Fruit fly (Drosophila melanogaster) whole organism, pupa: ENCODE measurements around the gene CG5149.

Experiments used
- CG10348 ChIP-seq: fragments of 200-800 bp; sonication (Bioruptor generic); IDR thresholded peaks from 2 replicates; pipeline ENCODE4 v1.3.6; 2022; ENCODE audit warnings: missing biosample characterization, missing genetic modification characterization
- CG12605 ChIP-seq: fragments of 200-800 bp; sonication (Bioruptor generic); IDR thresholded peaks from 2 replicates; pipeline ENCODE4 v1.3.6; 2022; ENCODE audit warnings: missing biosample characterization, missing genetic modification characterization
- CG13204 ChIP-seq: fragments of 200-800 bp; sonication (Bioruptor generic); optimal IDR thresholded peaks from 2 replicates; lab custom pipeline; 2018; ENCODE audit warnings: missing biosample characterization, mild to moderate bottlenecking, missing genetic modification characterization, moderate library complexity
- CG14655 ChIP-seq: fragments of 200-800 bp; sonication (Bioruptor generic); optimal IDR thresholded peaks from 3 replicates; lab custom pipeline; 2017; ENCODE audit warnings: mild to moderate bottlenecking, missing biosample characterization, missing genetic modification reagents, missing genetic modification characterization
- CG15710 ChIP-seq: fragments of 200-800 bp; sonication (Bioruptor generic); optimal IDR thresholded peaks from 2 replicates; lab custom pipeline; 2018; ENCODE audit warnings: missing biosample characterization, mild to moderate bottlenecking, missing genetic modification characterization, moderate library complexity
- CG17806 ChIP-seq: fragments of 200-800 bp; sonication (Bioruptor generic); optimal IDR thresholded peaks from 2 replicates; lab custom pipeline; 2018; ENCODE audit warnings: missing biosample characterization, mild to moderate bottlenecking, missing genetic modification characterization, moderate library complexity
- CG32121 ChIP-seq: fragments of 200-800 bp; sonication (Bioruptor generic); IDR thresholded peaks from 2 replicates; pipeline ENCODE4 v1.3.6; 2022; ENCODE audit warnings: missing biosample characterization, missing genetic modification characterization
- CG34367 ChIP-seq: fragments of 200-800 bp; sonication (Bioruptor generic); optimal IDR thresholded peaks from 2 replicates; lab custom pipeline; 2018; ENCODE audit warnings: missing biosample characterization, mild to moderate bottlenecking, missing genetic modification characterization
- CG4496 ChIP-seq: fragments of 200-800 bp; sonication (Bioruptor generic); IDR thresholded peaks from 3 replicates; pipeline ENCODE4 v1.3.6; 2022; ENCODE audit warnings: missing biosample characterization, missing genetic modification characterization
- CG8159 ChIP-seq: fragments of 200-800 bp; sonication (Bioruptor generic); optimal IDR thresholded peaks from 3 replicates; lab custom pipeline; 2018; ENCODE audit warnings: missing biosample characterization, mild to moderate bottlenecking, missing genetic modification characterization, moderate library complexity
- CG8301 ChIP-seq: fragments of 200-800 bp; sonication (Bioruptor generic); optimal IDR thresholded peaks from 2 replicates; lab custom pipeline; 2018; ENCODE audit warnings: missing biosample characterization, mild to moderate bottlenecking, missing genetic modification characterization
- CG9948 ChIP-seq: fragments of 200-800 bp; sonication (Bioruptor generic); optimal IDR thresholded peaks from 2 replicates; lab custom pipeline; 2018; ENCODE audit warnings: missing biosample characterization, mild to moderate bottlenecking, missing genetic modification characterization, moderate library complexity
- D1 ChIP-seq: fragments of 200-800 bp; sonication (Bioruptor generic); optimal IDR thresholded peaks from 2 replicates; lab custom pipeline; 2018; ENCODE audit warnings: missing biosample characterization, mild to moderate bottlenecking, missing genetic modification characterization, moderate library complexity
- EcR ChIP-seq: fragments of 200-800 bp; sonication (Bioruptor generic); optimal IDR thresholded peaks from 3 replicates; lab custom pipeline; 2019; ENCODE audit warnings: missing biosample characterization, missing genetic modification characterization, mild to moderate bottlenecking, moderate library complexity, missing genetic modification reagents
- Ets98B ChIP-seq: fragments of 200-800 bp; sonication (Bioruptor generic); IDR thresholded peaks from 2 replicates; pipeline ENCODE4 v1.3.6; 2022; ENCODE audit warnings: missing biosample characterization, missing genetic modification characterization
- Pif1A ChIP-seq: fragments of 200-800 bp; sonication (Bioruptor generic); optimal IDR thresholded peaks from 3 replicates; lab custom pipeline; 2016; ENCODE audit warnings: missing biosample characterization, missing genetic modification characterization
- Pif1B ChIP-seq: fragments of 200-800 bp; sonication (Bioruptor generic); optimal IDR thresholded peaks from 3 replicates; lab custom pipeline; 2016; ENCODE audit warnings: missing biosample characterization, missing genetic modification characterization
- Snoo ChIP-seq: fragments of 200-800 bp; sonication (Bioruptor generic); optimal IDR thresholded peaks from 3 replicates; lab custom pipeline; 2017; ENCODE audit warnings: missing biosample characterization, mild to moderate bottlenecking, missing genetic modification characterization, inconsistent platforms
- fd96Ca ChIP-seq: fragments of 200-800 bp; sonication (Bioruptor generic); IDR thresholded peaks from 3 replicates; pipeline ENCODE4 v1.3.6; 2022; ENCODE audit warnings: missing biosample characterization, missing genetic modification characterization
- gl ChIP-seq: fragments of 200-800 bp; sonication (Bioruptor generic); optimal IDR thresholded peaks from 2 replicates; lab custom pipeline; 2018; ENCODE audit warnings: missing biosample characterization, mild to moderate bottlenecking, missing genetic modification characterization
- rn ChIP-seq: fragments of 200-800 bp; sonication (Bioruptor generic); IDR thresholded peaks from 2 replicates; pipeline ENCODE4 v1.3.6; 2022; ENCODE audit warnings: missing biosample characterization, missing genetic modification characterization

CG5149 gene

DNA sequence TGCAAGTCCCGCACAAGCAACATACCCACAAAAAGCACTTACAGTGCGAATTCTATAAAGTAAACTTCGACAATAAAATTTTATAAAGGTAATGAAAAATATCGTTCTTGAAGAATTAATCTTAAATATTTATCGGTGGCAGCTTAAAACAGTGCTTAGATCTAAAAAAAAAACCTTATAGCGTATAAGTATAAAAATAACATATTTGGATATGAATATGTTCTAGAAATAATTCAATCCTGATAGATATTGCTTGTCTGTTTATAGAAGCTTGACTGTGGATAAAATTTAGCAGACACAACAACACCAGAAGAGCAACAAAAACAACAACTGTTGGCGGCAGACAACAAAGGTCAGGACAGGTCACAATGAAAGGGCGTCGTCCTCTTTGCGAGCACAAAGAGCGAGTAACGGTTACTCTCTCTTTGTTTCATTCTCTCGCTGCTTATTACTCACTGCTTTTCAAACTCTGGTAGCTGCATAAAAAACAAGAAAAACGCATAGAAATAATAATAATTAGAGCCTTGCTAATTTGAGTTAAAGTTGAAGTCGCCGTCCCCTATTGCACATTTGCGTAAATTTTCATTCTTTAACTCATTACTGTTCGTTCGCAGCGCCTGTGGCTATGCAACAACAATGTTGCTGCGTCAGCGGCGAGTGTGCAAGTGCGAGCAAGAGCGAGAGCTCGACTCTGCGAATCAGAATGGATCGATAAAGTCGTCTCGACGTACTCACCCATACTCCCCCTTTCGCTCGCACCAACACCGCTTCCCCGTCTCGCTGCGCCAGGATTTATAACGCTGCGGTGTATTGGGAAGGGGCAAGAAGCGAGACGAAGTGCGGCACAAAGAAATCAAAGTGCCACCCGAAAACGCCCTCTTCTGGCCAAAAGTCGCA is 31.6 kb upstream of the CG5149 start:
- peak; percentile 57 for TF ChIP-seq Snoo (tag; lab: Kevin White, UChicago)
- peak; percentile 81 for TF ChIP-seq CG15710 (tag; lab: Kevin White, UChicago)
- TF ChIP-seq CG17806 (tag; lab: Kevin White, UChicago), result peak; percentile 65
- peak; percentile 38; the same call in 1 of the 2 replicates for TF ChIP-seq CG12605 (GFP tag; lab: Robert Waterston, UW)
- no peak for TF ChIP-seq CG4496 (GFP tag; lab: Robert Waterston, UW)
- peak; percentile 82 for TF ChIP-seq CG8159 (tag; lab: Kevin White, UChicago)
- peak; percentile 55 for TF ChIP-seq Pif1A (GFP tag; lab: Kevin White, UChicago)
- no peak for TF ChIP-seq Ets98B (GFP tag; lab: Robert Waterston, UW)
- TF ChIP-seq CG32121, result peak; percentile 28; the same call in 1 of the 2 replicates
- peak; percentile 58 for TF ChIP-seq CG14655 (GFP tag; lab: Kevin White, UChicago)
- peak; percentile 23 for TF ChIP-seq CG13204 (GFP tag; lab: Kevin White, UChicago)
- no peak for TF ChIP-seq rn (GFP tag; lab: Robert Waterston, UW)
- no peak for TF ChIP-seq D1 (tag; lab: Kevin White, UChicago)
- TF ChIP-seq CG9948 (tag; lab: Kevin White, UChicago), result peak; percentile 74
- TF ChIP-seq CG34367 (tag; lab: Kevin White, UChicago), result peak; percentile 59
- no peak for TF ChIP-seq gl (tag; lab: Kevin White, UChicago)
- no peak; the same call in 2 of the 3 replicates for TF ChIP-seq fd96Ca (GFP tag; lab: Robert Waterston, UW)
- TF ChIP-seq CG10348 (GFP tag; lab: Robert Waterston, UW), result no peak
- TF ChIP-seq EcR (GFP tag; lab: Kevin White, UChicago), result peak; percentile 97
- peak; percentile 39 for TF ChIP-seq Pif1B
- peak; percentile 45 for TF ChIP-seq CG8301 (tag; lab: Kevin White, UChicago)

DNA sequence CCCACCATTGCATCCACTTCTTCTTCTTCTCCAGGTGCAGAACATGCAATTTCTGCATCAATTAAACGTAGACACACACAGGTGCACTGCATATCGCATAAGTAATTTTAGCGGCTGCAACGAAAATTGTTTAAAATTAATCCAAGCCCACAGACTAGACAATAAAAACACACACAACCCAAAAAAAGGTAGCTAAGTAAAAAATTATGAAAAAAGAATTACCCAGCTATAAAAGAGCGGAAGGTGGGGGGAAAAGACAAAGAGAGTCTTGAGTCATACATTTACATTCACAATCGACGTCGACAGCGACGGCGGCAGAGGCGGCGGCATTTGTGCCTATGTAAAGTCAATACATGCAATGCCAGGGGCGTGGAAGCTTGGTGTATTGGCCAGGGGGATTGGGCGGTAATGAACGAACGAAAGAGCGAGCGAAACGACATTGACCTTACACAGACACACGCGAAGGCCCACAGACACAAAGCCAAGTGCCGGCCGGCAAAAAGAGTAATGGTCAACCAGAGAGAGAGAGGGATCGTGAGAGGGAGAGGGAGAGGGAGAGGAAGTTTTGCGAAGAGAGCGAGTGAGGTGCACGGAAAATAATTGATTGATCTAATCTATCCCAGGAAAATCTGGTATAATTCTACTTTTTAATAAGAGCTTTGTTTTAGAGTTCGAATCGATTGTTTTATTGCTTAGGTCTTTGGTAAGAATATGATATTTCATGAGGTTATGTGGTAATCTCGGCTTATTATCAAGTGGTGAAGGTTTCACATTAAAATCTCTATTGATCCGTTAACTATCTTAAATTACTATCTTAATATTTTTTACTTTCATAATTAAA is 30.3 kb upstream of the CG5149 start:
- TF ChIP-seq CG12605 (GFP tag; lab: Robert Waterston, UW) (peak; percentile 28), CG9948 (tag; lab: Kevin White, UChicago) (peak; percentile 83), CG34367 (tag; lab: Kevin White, UChicago) (peak; percentile 80), Snoo (tag; lab: Kevin White, UChicago) (peak; percentile 77), CG4496 (GFP tag; lab: Robert Waterston, UW) (no peak), CG13204 (GFP tag; lab: Kevin White, UChicago) (no peak), CG17806 (tag; lab: Kevin White, UChicago) (peak; percentile 75), CG32121 (no peak), Pif1B (peak; percentile 69), CG10348 (GFP tag; lab: Robert Waterston, UW) (no peak), CG8159 (tag; lab: Kevin White, UChicago) (peak; percentile 85), Pif1A (GFP tag; lab: Kevin White, UChicago) (peak; percentile 51), CG15710 (tag; lab: Kevin White, UChicago) (peak; percentile 83), D1 (tag; lab: Kevin White, UChicago) (peak; percentile 5), Ets98B (GFP tag; lab: Robert Waterston, UW) (peak; percentile 55), gl (tag; lab: Kevin White, UChicago) (no peak), EcR (GFP tag; lab: Kevin White, UChicago) (peak; percentile 99), fd96Ca (GFP tag; lab: Robert Waterston, UW) (no peak; the same call in 2 of the 3 replicates), CG8301 (tag; lab: Kevin White, UChicago) (peak; percentile 75), rn (GFP tag; lab: Robert Waterston, UW) (no peak), CG14655 (GFP tag; lab: Kevin White, UChicago) (peak; percentile 87)

DNA sequence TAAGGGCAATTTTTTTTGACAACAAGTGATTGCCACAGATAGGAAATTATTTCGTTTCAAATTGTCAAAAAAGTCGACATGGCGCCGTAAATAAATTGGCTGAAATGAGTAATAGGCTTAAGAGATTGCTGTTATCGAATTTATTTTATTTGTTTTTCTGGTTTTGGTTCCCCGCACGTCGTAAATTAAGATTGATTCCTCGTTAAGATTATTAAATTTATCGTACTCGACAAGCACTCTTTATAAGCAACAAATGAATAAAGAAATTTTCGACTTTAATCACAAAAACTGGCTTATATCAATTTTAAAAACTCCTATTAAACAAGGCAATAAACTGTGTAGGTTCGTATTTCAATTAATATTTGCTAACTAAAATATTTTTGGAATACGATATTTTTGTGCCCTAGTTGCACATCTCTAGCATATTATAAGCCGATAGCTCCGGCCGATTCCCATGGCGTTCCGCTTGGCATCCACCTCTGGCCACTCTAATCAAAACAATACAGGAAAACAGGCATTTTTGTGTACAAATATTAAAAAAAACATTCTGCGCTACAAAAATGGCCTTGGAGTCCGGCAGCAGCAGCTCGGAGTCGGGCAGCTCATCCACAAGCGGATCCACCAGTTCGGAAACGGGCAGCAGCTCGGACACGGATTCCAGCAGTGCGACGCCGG is 24.0 kb upstream of the CG5149 start, which contains the start of gene chm:
Gene chm, plus strand, starts transcription at position 471 of the 675 bp plus-strand sequence.
- no peak for TF ChIP-seq CG12605 (GFP tag; lab: Robert Waterston, UW)
- peak; percentile 15 for TF ChIP-seq D1 (tag; lab: Kevin White, UChicago)
- no peak for TF ChIP-seq CG8159 (tag; lab: Kevin White, UChicago)
- TF ChIP-seq CG17806 (tag; lab: Kevin White, UChicago), result no peak
- no peak for TF ChIP-seq CG13204 (GFP tag; lab: Kevin White, UChicago)

DNA sequence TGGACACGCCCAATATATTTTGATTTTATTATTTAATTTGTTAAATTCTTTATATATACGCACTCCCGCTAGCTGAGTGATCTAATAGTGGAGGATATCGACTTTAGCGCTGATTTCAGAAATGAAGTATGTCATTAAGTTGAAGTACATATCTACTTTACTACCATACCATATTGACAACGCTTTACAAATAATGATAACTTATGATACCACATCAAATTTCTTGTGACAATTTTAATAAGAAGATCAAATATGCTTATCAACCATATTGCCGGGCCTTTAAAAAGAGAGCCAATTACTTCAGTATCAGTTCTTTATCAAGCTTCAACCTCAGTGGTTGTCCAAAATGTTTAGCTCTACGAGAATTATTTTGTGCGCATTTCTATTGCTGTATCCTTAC is 22.6 kb upstream of the CG5149 start, which contains the start of gene CG15818:
Gene CG15818, plus strand, starts transcription at position 301 of the 400 bp plus-strand sequence.
- TF ChIP-seq CG14655 (GFP tag; lab: Kevin White, UChicago), result no peak
- no peak for TF ChIP-seq CG8159 (tag; lab: Kevin White, UChicago)
- no peak for TF ChIP-seq CG15710 (tag; lab: Kevin White, UChicago)
- no peak for TF ChIP-seq EcR (GFP tag; lab: Kevin White, UChicago)
- TF ChIP-seq Snoo (tag; lab: Kevin White, UChicago), result no peak
- TF ChIP-seq CG12605 (GFP tag; lab: Robert Waterston, UW), result no peak
- no peak for TF ChIP-seq gl (tag; lab: Kevin White, UChicago)
- TF ChIP-seq Ets98B (GFP tag; lab: Robert Waterston, UW), result no peak
- TF ChIP-seq CG17806 (tag; lab: Kevin White, UChicago), result no peak
- TF ChIP-seq Pif1B, result no peak
- TF ChIP-seq CG34367 (tag; lab: Kevin White, UChicago), result no peak
- TF ChIP-seq CG10348 (GFP tag; lab: Robert Waterston, UW), result no peak
- no peak for TF ChIP-seq CG9948 (tag; lab: Kevin White, UChicago)
- no peak for TF ChIP-seq fd96Ca (GFP tag; lab: Robert Waterston, UW)
- no peak for TF ChIP-seq CG32121
